Fruit fly (Drosophila melanogaster): Measurements from ENCODE around the gene CG31495.

DNA sequence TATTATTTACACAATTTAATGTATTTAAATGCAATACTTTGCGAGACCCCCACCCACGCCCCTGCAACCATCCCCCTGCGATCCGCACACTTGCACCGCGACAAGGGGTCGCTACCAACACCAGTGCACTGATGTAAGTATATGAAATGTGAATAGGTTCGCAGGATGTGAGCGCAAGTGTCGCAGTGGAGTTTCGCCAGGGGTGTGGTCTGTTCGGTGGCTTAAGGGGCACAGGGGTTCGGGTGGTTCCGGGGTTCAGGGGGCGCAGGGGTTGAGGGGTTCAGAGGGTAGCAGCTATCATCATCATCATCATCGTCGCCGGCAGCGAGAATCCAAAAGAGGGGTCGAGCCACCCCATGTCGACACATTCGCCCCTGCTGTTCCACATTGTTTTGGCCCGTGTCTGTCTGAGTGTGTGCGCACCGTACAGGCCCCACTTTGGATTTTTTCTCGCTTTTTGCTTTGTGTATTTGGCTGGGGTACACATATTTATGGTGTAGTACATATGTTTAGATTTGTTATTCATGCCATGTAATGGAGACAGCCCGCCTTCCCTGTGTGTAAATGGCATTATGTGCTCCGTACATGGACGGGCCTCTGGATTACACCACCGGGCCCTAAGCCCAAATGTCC lies 34.6 kb downstream of the CG31495 start:
- TF ChIP-seq CG7101 (tag; optimal IDR thresholded peaks at IDR 0.05), result no peak
- TF ChIP-seq Crg-1 (GFP tag; optimal IDR thresholded peaks at IDR 0.05), result no peak
